Worm (Caenorhabditis elegans): ENCODE measurements around the gene frpr-8.

frpr-8 gene

DNA sequence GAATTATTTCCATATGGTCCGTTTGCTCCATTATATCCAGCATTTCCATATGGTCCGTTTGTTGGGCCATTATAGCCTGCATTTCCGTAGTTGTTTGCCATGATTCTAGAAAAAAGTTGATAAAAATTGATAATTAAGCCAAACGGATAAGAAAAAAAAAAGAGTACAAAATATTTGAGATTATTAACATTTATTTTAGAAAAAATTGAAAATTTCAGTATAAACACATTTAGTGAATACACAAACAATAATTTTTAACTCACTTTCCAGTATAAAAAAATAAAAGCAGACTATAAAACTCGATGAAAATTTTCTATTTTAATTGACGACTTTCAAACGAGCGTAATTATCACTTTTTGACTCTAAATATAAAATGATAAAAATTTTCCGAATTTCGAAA lies 23.0 kb downstream of the frpr-8 start, which contains the start of gene F53A9.9:
TSS of gene F53A9.9 (minus strand) at position 101 of the 400 bp plus-strand sequence.
- TF ChIP-seq nhr-2 (tag; optimal IDR thresholded peaks at IDR 0.05) (no peak), unc-120 (tag; optimal IDR thresholded peaks at IDR 0.05; ENCODE audit: poor library complexity, severe bottlenecking) (no peak), pha-4 (tag; optimal IDR thresholded peaks at IDR 0.05) (no peak), elt-1 (tag; optimal IDR thresholded peaks at IDR 0.05; ENCODE audit: borderline replicate concordance, insufficient read depth) (no peak), mep-1 (tag; optimal IDR thresholded peaks at IDR 0.05) (no peak), nhr-12 (tag; optimal IDR thresholded peaks at IDR 0.05) (no peak), unc-62 (GFP tag; optimal IDR thresholded peaks at IDR 0.05) (no peak), flh-1 (GFP tag; optimal IDR thresholded peaks at IDR 0.05) (no peak), unc-39 (tag; optimal IDR thresholded peaks at IDR 0.05) (no peak), ham-2 (GFP tag; optimal IDR thresholded peaks at IDR 0.05) (no peak), mab-5 (tag; optimal IDR thresholded peaks at IDR 0.05) (no peak), lin-32 (GFP tag; optimal IDR thresholded peaks at IDR 0.05) (no peak), snpc-4 (tag; optimal IDR thresholded peaks at IDR 0.05) (no peak), sem-2 (GFP tag; optimal IDR thresholded peaks at IDR 0.05) (no peak), ces-1 (GFP tag; optimal IDR thresholded peaks at IDR 0.05) (no peak)

DNA sequence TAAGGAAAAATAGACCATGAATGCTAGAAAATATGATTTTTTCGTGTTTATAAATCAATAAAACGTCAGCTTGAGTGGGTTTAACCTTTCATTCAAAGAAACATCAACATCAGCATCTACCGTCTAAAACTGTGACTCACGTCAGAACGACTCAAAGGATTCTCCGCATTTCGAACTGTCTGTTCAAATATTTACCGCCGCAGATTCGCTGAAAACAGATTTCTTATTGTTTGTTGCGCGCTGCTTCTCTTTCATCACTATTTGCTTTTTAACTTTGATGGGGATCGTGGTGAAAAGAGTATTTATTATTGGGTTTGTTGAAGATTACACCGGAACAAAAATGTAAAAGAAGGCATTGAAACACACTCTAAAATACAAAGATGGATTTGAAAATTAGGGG lies 23.7 kb downstream of the frpr-8 start:
- TF ChIP-seq sptf-1 (tag; optimal IDR thresholded peaks at IDR 0.05) (no peak), bed-3 (GFP tag; optimal IDR thresholded peaks at IDR 0.05) (no peak), ceh-83 (GFP tag; optimal IDR thresholded peaks at IDR 0.05) (no peak), ham-2 (GFP tag; optimal IDR thresholded peaks at IDR 0.05) (no peak), ceh-43 (GFP tag; optimal IDR thresholded peaks at IDR 0.05) (no peak), drap-1 (GFP tag; optimal IDR thresholded peaks at IDR 0.05) (no peak), nhr-76 (tag; optimal IDR thresholded peaks at IDR 0.05) (no peak), unc-62 (GFP tag; optimal IDR thresholded peaks at IDR 0.05) (no peak), unc-39 (tag; optimal IDR thresholded peaks at IDR 0.05) (no peak), flh-1 (GFP tag; optimal IDR thresholded peaks at IDR 0.05) (no peak), mls-2 (tag; optimal IDR thresholded peaks at IDR 0.05) (no peak), lin-32 (GFP tag; optimal IDR thresholded peaks at IDR 0.05) (no peak), snpc-4 (tag; optimal IDR thresholded peaks at IDR 0.05) (no peak), mep-1 (tag; optimal IDR thresholded peaks at IDR 0.05) (no peak), elt-3 (tag; optimal IDR thresholded peaks at IDR 0.05) (no peak)

DNA sequence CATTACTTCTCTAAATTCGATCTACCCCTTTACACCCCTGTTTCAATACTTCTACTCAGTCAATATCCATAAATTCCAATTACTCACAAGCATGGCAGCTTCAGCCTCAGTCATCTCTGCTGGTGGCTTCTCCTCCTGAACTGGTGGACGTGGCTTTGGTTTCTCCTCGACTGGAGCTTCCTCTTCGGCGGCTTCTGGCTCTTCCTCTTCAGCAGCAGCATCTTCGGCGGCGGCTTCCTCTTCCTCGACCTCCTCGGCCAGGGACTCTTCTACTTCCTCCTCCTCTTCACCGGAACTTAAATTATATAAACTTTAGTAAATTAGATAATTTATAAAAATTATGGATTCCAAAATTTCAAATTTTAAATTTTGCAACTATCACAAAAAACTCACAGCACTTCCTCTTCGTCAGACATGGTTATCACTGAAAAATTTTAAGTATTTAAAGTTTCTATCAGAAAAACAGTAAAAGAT lies 25.5 kb downstream of the frpr-8 start, which contains the start of gene tnt-2:
TSS of gene tnt-2 (minus strand) at position 424 of the 474 bp plus-strand sequence.
- no peak for TF ChIP-seq nhr-28 (tag; optimal IDR thresholded peaks at IDR 0.05)
- TF ChIP-seq nhr-76 (tag; optimal IDR thresholded peaks at IDR 0.05): no peak
- no peak for TF ChIP-seq M03D4.4 (tag; optimal IDR thresholded peaks at IDR 0.05)
- no peak for TF ChIP-seq hlh-1 (tag; optimal IDR thresholded peaks at IDR 0.05)
- no peak for TF ChIP-seq snpc-4 (tag; optimal IDR thresholded peaks at IDR 0.05)
- TF ChIP-seq mls-2 (tag; optimal IDR thresholded peaks at IDR 0.05): no peak
- TF ChIP-seq unc-39 (tag; optimal IDR thresholded peaks at IDR 0.05): no peak
- no peak for TF ChIP-seq unc-62 (GFP tag; optimal IDR thresholded peaks at IDR 0.05)
- no peak for TF ChIP-seq elt-3 (tag; optimal IDR thresholded peaks at IDR 0.05)
- TF ChIP-seq ceh-39 (tag; optimal IDR thresholded peaks at IDR 0.05): no peak
- no peak for TF ChIP-seq drap-1 (GFP tag; optimal IDR thresholded peaks at IDR 0.05)
- no peak for TF ChIP-seq lsy-2 (tag; optimal IDR thresholded peaks at IDR 0.05)
- TF ChIP-seq nhr-12 (tag; optimal IDR thresholded peaks at IDR 0.05): no peak
- no peak for TF ChIP-seq ztf-11 (tag; optimal IDR thresholded peaks at IDR 0.05)
- TF ChIP-seq flh-1 (GFP tag; optimal IDR thresholded peaks at IDR 0.05): no peak
- no peak for TF ChIP-seq blmp-1 (tag; optimal IDR thresholded peaks at IDR 0.05)
- TF ChIP-seq nhr-237 (tag; optimal IDR thresholded peaks at IDR 0.05): no peak
- TF ChIP-seq lin-32 (GFP tag; optimal IDR thresholded peaks at IDR 0.05): no peak
- TF ChIP-seq bed-3 (GFP tag; optimal IDR thresholded peaks at IDR 0.05): no peak

DNA sequence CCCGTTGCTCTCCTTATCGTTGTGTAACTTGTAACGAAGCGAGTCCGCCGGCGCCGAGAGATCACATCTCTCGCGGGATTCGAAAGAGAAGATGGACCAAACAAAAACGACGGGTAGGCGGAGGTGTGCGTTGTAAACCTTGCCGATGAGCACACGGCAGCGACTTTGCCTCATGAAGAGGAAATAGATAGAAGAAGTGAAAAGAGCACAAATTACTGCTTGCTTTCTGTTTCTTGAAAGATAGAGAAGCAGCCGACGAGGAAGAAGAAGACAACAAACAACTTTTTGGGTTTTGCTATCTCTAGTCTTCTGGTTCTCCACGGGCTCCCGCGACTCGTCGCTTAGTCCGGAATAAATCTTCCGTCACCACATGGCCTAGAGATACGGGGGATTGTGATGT lies 26.2 kb downstream of the frpr-8 start:
- TF ChIP-seq lsy-2 (tag; optimal IDR thresholded peaks at IDR 0.05): no peak
- TF ChIP-seq unc-62 (GFP tag; optimal IDR thresholded peaks at IDR 0.05): peak; percentile 64
- TF ChIP-seq unc-120 (tag; optimal IDR thresholded peaks at IDR 0.05; ENCODE audit: poor library complexity, severe bottlenecking): peak; percentile 86
- TF ChIP-seq sptf-1 (tag; optimal IDR thresholded peaks at IDR 0.05): no peak
- TF ChIP-seq lin-32 (GFP tag; optimal IDR thresholded peaks at IDR 0.05): no peak
- peak; percentile 59 for TF ChIP-seq hlh-1 (tag; optimal IDR thresholded peaks at IDR 0.05)
- TF ChIP-seq cnd-1 (tag; optimal IDR thresholded peaks at IDR 0.05): no peak
- TF ChIP-seq sem-2 (GFP tag; optimal IDR thresholded peaks at IDR 0.05): no peak
- no peak for TF ChIP-seq nhr-76 (tag; optimal IDR thresholded peaks at IDR 0.05)
- TF ChIP-seq ceh-39 (tag; optimal IDR thresholded peaks at IDR 0.05): no peak
- TF ChIP-seq ceh-43 (GFP tag; optimal IDR thresholded peaks at IDR 0.05): no peak
- no peak for TF ChIP-seq mls-2 (tag; optimal IDR thresholded peaks at IDR 0.05)
- TF ChIP-seq blmp-1 (tag; optimal IDR thresholded peaks at IDR 0.05): no peak
